Fruit fly (Drosophila melanogaster): Measurements from ENCODE around the gene CG13693.

CG13693 gene

dm6 chr2L:223351-223750 lies 8.9 kb upstream of the CG13693 start (continued):
- TF ChIP-seq ssp (GFP tag; IDR thresholded peaks at IDR 0.05) (peak; percentile 71), jumu (GFP tag; optimal IDR thresholded peaks at IDR 0.05) (peak; percentile 79), CG31224 (GFP tag; IDR thresholded peaks at IDR 0.05) (peak; percentile 54), Dek (tag; optimal IDR thresholded peaks at IDR 0.05) (peak; percentile 63), seq (GFP tag; IDR thresholded peaks at IDR 0.05) (peak; percentile 86), ato (GFP tag; IDR thresholded peaks at IDR 0.05; ENCODE audit: partially characterized antibody) (no peak), dati (GFP tag; IDR thresholded peaks at IDR 0.05) (peak; percentile 87), CG34376 (GFP tag; optimal IDR thresholded peaks at IDR 0.05) (no peak), CG1603 (tag; optimal IDR thresholded peaks at IDR 0.05) (peak; percentile 86), sqz (GFP tag; optimal IDR thresholded peaks at IDR 0.05) (peak; percentile 51), croc (GFP tag; conservative IDR thresholded peaks at IDR 0.05) (peak; percentile 66), Antp (GFP tag; optimal IDR thresholded peaks at IDR 0.05) (peak; percentile 85), oc (tag; optimal IDR thresholded peaks at IDR 0.05) (peak; percentile 79), ems (GFP tag; optimal IDR thresholded peaks at IDR 0.05) (peak; percentile 90), Hey (tag; optimal IDR thresholded peaks at IDR 0.05) (no peak), tup (GFP tag; optimal IDR thresholded peaks at IDR 0.05) (peak; percentile 81), Camta (GFP tag; optimal IDR thresholded peaks at IDR 0.05) (peak; percentile 85), CG11456 (GFP tag; IDR thresholded peaks at IDR 0.05) (peak; percentile 76; the same call in 2 of the 3 replicates), CG9215 (GFP tag; IDR thresholded peaks at IDR 0.05) (peak; percentile 50; the same call in 1 of the 2 replicates), grn (GFP tag; optimal IDR thresholded peaks at IDR 0.05) (no peak), bowl (GFP tag; IDR thresholded peaks at IDR 0.05) (peak; percentile 78), br (optimal IDR thresholded peaks at IDR 0.05) (no peak), CG6254 (GFP tag; optimal IDR thresholded peaks at IDR 0.05) (peak; percentile 91), mirr (GFP tag; optimal IDR thresholded peaks at IDR 0.05) (no peak), CkIIα-i1 (GFP tag; IDR thresholded peaks at IDR 0.05) (no peak), cad (GFP tag; optimal IDR thresholded peaks at IDR 0.05) (peak; percentile 46), CG3847 (GFP tag; IDR thresholded peaks at IDR 0.05) (peak; percentile 54), Med (GFP tag) (peak; percentile 97), NC2α (GFP tag; optimal IDR thresholded peaks at IDR 0.05) (peak; percentile 78), CG13775 (GFP tag; optimal IDR thresholded peaks at IDR 0.05) (peak; percentile 84), CG10431 (GFP tag; optimal IDR thresholded peaks at IDR 0.05) (no peak), grau (tag; optimal IDR thresholded peaks at IDR 0.05) (peak; percentile 76), fd64A (GFP tag; optimal IDR thresholded peaks at IDR 0.05) (peak; percentile 68), psq (GFP tag; optimal IDR thresholded peaks at IDR 0.05) (peak; percentile 40), chif (GFP tag; optimal IDR thresholded peaks at IDR 0.05) (peak; percentile 88 to 92), slou (GFP tag; optimal IDR thresholded peaks at IDR 0.05) (peak; percentile 74), Sry-β (GFP tag; optimal IDR thresholded peaks at IDR 0.05) (no peak), kni (GFP tag; optimal IDR thresholded peaks at IDR 0.05) (no peak), Fer1 (GFP tag; optimal IDR thresholded peaks at IDR 0.05) (peak; percentile 51), Lim3 (GFP tag; IDR thresholded peaks at IDR 0.05) (0 out of 2 replicates have a peak, but pooled peaks have one; percentile 16), CG17568 (GFP tag; optimal IDR thresholded peaks at IDR 0.05) (peak; percentile 76), dan (GFP tag; IDR thresholded peaks at IDR 0.05) (no peak; the same call in 1 of the 2 replicates), Mes4 (GFP tag; optimal IDR thresholded peaks at IDR 0.05) (peak; percentile 79), amos (GFP tag; IDR thresholded peaks at IDR 0.05; ENCODE audit: partially characterized antibody) (no peak), CHES-1-like (GFP tag; optimal IDR thresholded peaks at IDR 0.05) (peak; percentile 72), CG11085 (GFP tag; IDR thresholded peaks at IDR 0.05) (peak; percentile 58; the same call in 1 of the 2 replicates), Hand (GFP tag; optimal IDR thresholded peaks at IDR 0.05) (peak; percentile 9), phol (tag; optimal IDR thresholded peaks at IDR 0.05) (peak; percentile 87), Mad (GFP tag; optimal IDR thresholded peaks at IDR 0.05) (peak; percentile 76), stwl (tag; optimal IDR thresholded peaks at IDR 0.05) (peak; percentile 21), CG15073 (GFP tag; optimal IDR thresholded peaks at IDR 0.05) (peak; percentile 70), otp (GFP tag; IDR thresholded peaks at IDR 0.05) (peak; percentile 95)

Data from whole organism, embryonic.